Comparison of ENCODE assay signal across 1 fruit fly cellular context in genomic region chrX:10463056-10463710, dm6.
TF ChIP-seq lines count a peak whose summit lies in the region.

No protein-coding gene starts in this region.

TF ChIP-seq in whole organism, embryonic, 481 proteins besides CTCF, POLR2A, EP300 and RAD21 (continued from another document and continues in another):
- TF ChIP-seq sima (GFP tag; optimal IDR thresholded peaks at IDR 0.05; lab: Kevin White, UChicago) = no peak
- no peak for TF ChIP-seq GATAe (GFP tag; conservative IDR thresholded peaks at IDR 0.05; lab: Robert Waterston, UW)
- TF ChIP-seq CG9215 (GFP tag; IDR thresholded peaks at IDR 0.05; lab: Robert Waterston, UW) = no peak
- no peak for TF ChIP-seq CG17328 (GFP tag; IDR thresholded peaks at IDR 0.05; lab: Robert Waterston, UW)
- TF ChIP-seq CG14667 (GFP tag; IDR thresholded peaks at IDR 0.05; lab: Robert Waterston, UW) = no peak
- no peak for TF ChIP-seq fu2 (GFP tag; optimal IDR thresholded peaks at IDR 0.05; lab: Kevin White, UChicago)
- no peak for TF ChIP-seq hb (GFP tag; IDR thresholded peaks at IDR 0.05; lab: Robert Waterston, UW; ENCODE audit: partially characterized antibody)
- TF ChIP-seq lola (GFP tag; optimal IDR thresholded peaks at IDR 0.05; lab: Kevin White, UChicago) = no peak
- peak; percentile 28 for TF ChIP-seq YL-1 (GFP tag; optimal IDR thresholded peaks at IDR 0.05; lab: Kevin White, UChicago)
- no peak for TF ChIP-seq al (GFP tag; IDR thresholded peaks at IDR 0.05; lab: Robert Waterston, UW)
- TF ChIP-seq dan (GFP tag; IDR thresholded peaks at IDR 0.05; lab: Robert Waterston, UW) = no peak
- peak; percentile 50 for TF ChIP-seq phol (tag; optimal IDR thresholded peaks at IDR 0.05; lab: Kevin White, UChicago)
- peak in 1 of 2 experiments; percentile 59 for TF ChIP-seq Pdp1 (GFP tag; optimal IDR thresholded peaks at IDR 0.05; lab: Kevin White, UChicago)
- no peak for TF ChIP-seq NK7.1 (GFP tag; optimal IDR thresholded peaks at IDR 0.05; lab: Kevin White, UChicago)
- TF ChIP-seq BtbVII (GFP tag; optimal IDR thresholded peaks at IDR 0.05; lab: Kevin White, UChicago) = no peak
- no peak for TF ChIP-seq CG15269 (tag; optimal IDR thresholded peaks at IDR 0.05; lab: Kevin White, UChicago)
- TF ChIP-seq CG32532 (GFP tag; IDR thresholded peaks at IDR 0.05; lab: Robert Waterston, UW) = 0 out of 2 replicates have a peak, but pooled peaks have one; percentile 44
- no peak for TF ChIP-seq NFAT (GFP tag; IDR thresholded peaks at IDR 0.05; lab: Robert Waterston, UW)
- peak; percentile 55 for TF ChIP-seq CG12659 (GFP tag; optimal IDR thresholded peaks at IDR 0.05; lab: Kevin White, UChicago)
- TF ChIP-seq ERR (GFP tag; optimal IDR thresholded peaks at IDR 0.05; lab: Kevin White, UChicago) = no peak
- no peak for TF ChIP-seq unpg (GFP tag; optimal IDR thresholded peaks at IDR 0.05; lab: Kevin White, UChicago)
- no peak for TF ChIP-seq CG3163 (GFP tag; optimal IDR thresholded peaks at IDR 0.05; lab: Kevin White, UChicago)
- TF ChIP-seq danr (GFP tag; IDR thresholded peaks at IDR 0.05; lab: Robert Waterston, UW) = no peak
- no peak for TF ChIP-seq wor (GFP tag; IDR thresholded peaks at IDR 0.05; lab: Robert Waterston, UW)
- TF ChIP-seq wek (GFP tag; optimal IDR thresholded peaks at IDR 0.05; lab: Kevin White, UChicago) = no peak
- TF ChIP-seq Ada2b (GFP tag; IDR thresholded peaks at IDR 0.05; lab: Robert Waterston, UW) = no peak
- TF ChIP-seq Ssrp (tag; optimal IDR thresholded peaks at IDR 0.05; lab: Kevin White, UChicago) = no peak
- peak; percentile 11 for TF ChIP-seq CG13624 (GFP tag; optimal IDR thresholded peaks at IDR 0.05; lab: Kevin White, UChicago)
- no peak for TF ChIP-seq sd (tag; optimal IDR thresholded peaks at IDR 0.05; lab: Kevin White, UChicago)
- no peak for TF ChIP-seq CG12942 (GFP tag; optimal IDR thresholded peaks at IDR 0.05; lab: Kevin White, UChicago)
- TF ChIP-seq pros (GFP tag; optimal IDR thresholded peaks at IDR 0.05; lab: Kevin White, UChicago) = no peak
- peak; percentile 38 for TF ChIP-seq HmgZ (tag; optimal IDR thresholded peaks at IDR 0.05; lab: Kevin White, UChicago)
- TF ChIP-seq CG6654 (GFP tag; optimal IDR thresholded peaks at IDR 0.05; lab: Kevin White, UChicago) = no peak
- TF ChIP-seq en (GFP tag; optimal IDR thresholded peaks at IDR 0.05; lab: Kevin White, UChicago) = peak; percentile 52
- peak; percentile 41 for TF ChIP-seq ewg (GFP tag; optimal IDR thresholded peaks at IDR 0.05; lab: Kevin White, UChicago)
- TF ChIP-seq PHDP (tag; optimal IDR thresholded peaks at IDR 0.05; lab: Kevin White, UChicago) = no peak
- peak; percentile 23 for TF ChIP-seq CG10267 (tag; optimal IDR thresholded peaks at IDR 0.05; lab: Kevin White, UChicago)
- no peak for TF ChIP-seq crc (GFP tag; optimal IDR thresholded peaks at IDR 0.05; lab: Kevin White, UChicago)
- no peak for TF ChIP-seq CHES-1-like (GFP tag; optimal IDR thresholded peaks at IDR 0.05; lab: Kevin White, UChicago)
- TF ChIP-seq D19B (GFP tag; optimal IDR thresholded peaks at IDR 0.05; lab: Kevin White, UChicago) = no peak
- no peak for TF ChIP-seq tll (GFP tag; optimal IDR thresholded peaks at IDR 0.05; lab: Kevin White, UChicago)
- TF ChIP-seq NfI (GFP tag; optimal IDR thresholded peaks at IDR 0.05; lab: Kevin White, UChicago) = no peak
- no peak for TF ChIP-seq CG10979 (tag; optimal IDR thresholded peaks at IDR 0.05; lab: Kevin White, UChicago)
- no peak for TF ChIP-seq bsh (GFP tag; optimal IDR thresholded peaks at IDR 0.05; lab: Kevin White, UChicago)
- 0 out of 2 replicates have a peak, but pooled peaks have one; percentile 27 for TF ChIP-seq inv (GFP tag; IDR thresholded peaks at IDR 0.05; lab: Robert Waterston, UW; ENCODE audit: partially characterized antibody)
- no peak for TF ChIP-seq scrt (GFP tag; optimal IDR thresholded peaks at IDR 0.05; lab: Kevin White, UChicago)
- no peak for TF ChIP-seq zfh1 (GFP tag; IDR thresholded peaks at IDR 0.05; lab: Robert Waterston, UW)
- TF ChIP-seq cg (GFP tag; optimal IDR thresholded peaks at IDR 0.05; lab: Kevin White, UChicago) = no peak
- TF ChIP-seq unc-4 (GFP tag; IDR thresholded peaks at IDR 0.05; lab: Robert Waterston, UW; ENCODE audit: partially characterized antibody) = peak; percentile 39; the same call in 1 of the 2 replicates
- no peak for TF ChIP-seq Fer3 (tag; optimal IDR thresholded peaks at IDR 0.05; lab: Kevin White, UChicago)
- TF ChIP-seq CG42726 (GFP tag; IDR thresholded peaks at IDR 0.05; lab: Robert Waterston, UW; ENCODE audit: partially characterized antibody) = no peak
- no peak for TF ChIP-seq CG7786 (GFP tag; optimal IDR thresholded peaks at IDR 0.05; lab: Kevin White, UChicago)
- peak; percentile 53; the same call in 2 of the 3 replicates for TF ChIP-seq CG2889 (GFP tag; IDR thresholded peaks at IDR 0.05; lab: Robert Waterston, UW)
- no peak for TF ChIP-seq CG12219 (GFP tag; optimal IDR thresholded peaks at IDR 0.05; lab: Kevin White, UChicago)
- TF ChIP-seq usp (GFP tag; optimal IDR thresholded peaks at IDR 0.05; lab: Kevin White, UChicago) = no peak
- no peak for TF ChIP-seq exex (tag; optimal IDR thresholded peaks at IDR 0.05; lab: Kevin White, UChicago)
- no peak for TF ChIP-seq otp (GFP tag; IDR thresholded peaks at IDR 0.05; lab: Robert Waterston, UW)
- no peak for TF ChIP-seq Stat92E (GFP tag; optimal IDR thresholded peaks at IDR 0.05; lab: Kevin White, UChicago)
- no peak for TF ChIP-seq Meics (GFP tag; optimal IDR thresholded peaks at IDR 0.05; lab: Kevin White, UChicago)
- TF ChIP-seq CG12104 (GFP tag; optimal IDR thresholded peaks at IDR 0.05; lab: Kevin White, UChicago) = no peak
- no peak for TF ChIP-seq CG9876 (GFP tag; optimal IDR thresholded peaks at IDR 0.05; lab: Kevin White, UChicago)
- no peak for TF ChIP-seq H15 (GFP tag; IDR thresholded peaks at IDR 0.05; lab: Robert Waterston, UW)
- TF ChIP-seq Lim3 (GFP tag; IDR thresholded peaks at IDR 0.05; lab: Robert Waterston, UW) = no peak
- TF ChIP-seq CG33213 (GFP tag; optimal IDR thresholded peaks at IDR 0.05; lab: Kevin White, UChicago) = peak; percentile 15
- no peak for TF ChIP-seq CG31441 (GFP tag; IDR thresholded peaks at IDR 0.05; lab: Robert Waterston, UW)
- TF ChIP-seq Atf-2 (GFP tag; optimal IDR thresholded peaks at IDR 0.05; lab: Kevin White, UChicago) = no peak
- TF ChIP-seq CG10654 (GFP tag; optimal IDR thresholded peaks at IDR 0.05; lab: Kevin White, UChicago) = no peak
- TF ChIP-seq Lpt (GFP tag; optimal IDR thresholded peaks at IDR 0.05; lab: Kevin White, UChicago) = no peak
- TF ChIP-seq ems (GFP tag; optimal IDR thresholded peaks at IDR 0.05; lab: Kevin White, UChicago) = no peak
- TF ChIP-seq CG15479 (GFP tag; optimal IDR thresholded peaks at IDR 0.05; lab: Kevin White, UChicago) = peak; percentile 3
- TF ChIP-seq CG33557 (GFP tag; optimal IDR thresholded peaks at IDR 0.05; lab: Kevin White, UChicago) = no peak
- 0 out of 2 replicates have a peak, but pooled peaks have one; percentile 21 for TF ChIP-seq Rfx (GFP tag; IDR thresholded peaks at IDR 0.05; lab: Robert Waterston, UW)
- TF ChIP-seq Spps (tag; optimal IDR thresholded peaks at IDR 0.05; lab: Kevin White, UChicago) = no peak
- no peak for TF ChIP-seq zf30C (GFP tag; optimal IDR thresholded peaks at IDR 0.05; lab: Kevin White, UChicago)
- TF ChIP-seq CG1024 (GFP tag; IDR thresholded peaks at IDR 0.05; lab: Robert Waterston, UW) = no peak
- no peak for TF ChIP-seq Optix (GFP tag; IDR thresholded peaks at IDR 0.05; lab: Robert Waterston, UW)
- TF ChIP-seq bab2 (GFP tag; optimal IDR thresholded peaks at IDR 0.05; lab: Kevin White, UChicago) = no peak
- TF ChIP-seq oc (tag; optimal IDR thresholded peaks at IDR 0.05; lab: Kevin White, UChicago) = no peak
- TF ChIP-seq CG8765 (GFP tag; IDR thresholded peaks at IDR 0.05; lab: Robert Waterston, UW) = no peak
- no peak for TF ChIP-seq gsb-n (tag; optimal IDR thresholded peaks at IDR 0.05; lab: Kevin White, UChicago)
- TF ChIP-seq disco-r (GFP tag; optimal IDR thresholded peaks at IDR 0.05; lab: Kevin White, UChicago) = no peak
- TF ChIP-seq CG17359 (tag; optimal IDR thresholded peaks at IDR 0.05; lab: Kevin White, UChicago) = no peak
- TF ChIP-seq CG1603 (tag; optimal IDR thresholded peaks at IDR 0.05; lab: Kevin White, UChicago) = no peak
- peak; percentile 1 for TF ChIP-seq jumu (GFP tag; optimal IDR thresholded peaks at IDR 0.05; lab: Kevin White, UChicago)
- TF ChIP-seq sisA (GFP tag; IDR thresholded peaks at IDR 0.05; lab: Robert Waterston, UW) = no peak
- TF ChIP-seq Tbp (GFP tag; optimal IDR thresholded peaks at IDR 0.05; lab: Kevin White, UChicago) = no peak
- no peak for TF ChIP-seq CG31224 (GFP tag; IDR thresholded peaks at IDR 0.05; lab: Robert Waterston, UW)
- no peak for TF ChIP-seq CG30431 (GFP tag; optimal IDR thresholded peaks at IDR 0.05; lab: Kevin White, UChicago)
- TF ChIP-seq MBD-R2 (GFP tag; IDR thresholded peaks at IDR 0.05; lab: Robert Waterston, UW) = peak; percentile 49
- TF ChIP-seq CG1602 (GFP tag; optimal IDR thresholded peaks at IDR 0.05; lab: Kevin White, UChicago) = no peak
- no peak for TF ChIP-seq ftz-f1 (GFP tag; optimal IDR thresholded peaks at IDR 0.05; lab: Kevin White, UChicago)
- no peak for TF ChIP-seq vfl (GFP tag; optimal IDR thresholded peaks at IDR 0.05; lab: Kevin White, UChicago)
- TF ChIP-seq CG5953 (GFP tag; IDR thresholded peaks at IDR 0.05; lab: Robert Waterston, UW) = no peak
- no peak for TF ChIP-seq fd102C (GFP tag; optimal IDR thresholded peaks at IDR 0.05; lab: Kevin White, UChicago)
- no peak for TF ChIP-seq fru (optimal IDR thresholded peaks at IDR 0.05; lab: Kevin White, UChicago)
- TF ChIP-seq CG34376 (GFP tag; optimal IDR thresholded peaks at IDR 0.05; lab: Kevin White, UChicago) = no peak
- no peak for TF ChIP-seq dmrt11E (tag; optimal IDR thresholded peaks at IDR 0.05; lab: Kevin White, UChicago)
- no peak for TF ChIP-seq hth (optimal IDR thresholded peaks at IDR 0.05; lab: Kevin White, UChicago)
- no peak for TF ChIP-seq Gug (GFP tag; IDR thresholded peaks at IDR 0.05; lab: Robert Waterston, UW)
- TF ChIP-seq CG2129 (GFP tag; IDR thresholded peaks at IDR 0.05; lab: Robert Waterston, UW; ENCODE audit: partially characterized antibody) = no peak
- no peak for TF ChIP-seq Hey (tag; optimal IDR thresholded peaks at IDR 0.05; lab: Kevin White, UChicago)
- no peak for TF ChIP-seq CG13296 (GFP tag; optimal IDR thresholded peaks at IDR 0.05; lab: Kevin White, UChicago)
- TF ChIP-seq slp2 (GFP tag; optimal IDR thresholded peaks at IDR 0.05; lab: Kevin White, UChicago) = no peak
- TF ChIP-seq ham (GFP tag; IDR thresholded peaks at IDR 0.05; lab: Robert Waterston, UW) = no peak
- TF ChIP-seq CG18764 (GFP tag; optimal IDR thresholded peaks at IDR 0.05; lab: Kevin White, UChicago) = no peak
- no peak for TF ChIP-seq CG8944 (GFP tag; optimal IDR thresholded peaks at IDR 0.05; lab: Kevin White, UChicago)
- TF ChIP-seq Sox102F (GFP tag; optimal IDR thresholded peaks at IDR 0.05; lab: Kevin White, UChicago) = no peak
- TF ChIP-seq CG16813 (GFP tag; IDR thresholded peaks at IDR 0.05; lab: Robert Waterston, UW; ENCODE audit: partially characterized antibody) = peak; percentile 60; the same call in 2 of the 3 replicates
- TF ChIP-seq CG14014 (GFP tag; IDR thresholded peaks at IDR 0.05; lab: Robert Waterston, UW) = no peak
- TF ChIP-seq Bgb (GFP tag; IDR thresholded peaks at IDR 0.05; lab: Robert Waterston, UW; ENCODE audit: partially characterized antibody) = peak; percentile 68; the same call in 1 of the 2 replicates
- no peak for TF ChIP-seq CG7987 (GFP tag; optimal IDR thresholded peaks at IDR 0.05; lab: Kevin White, UChicago)
- TF ChIP-seq CG8290 (GFP tag; optimal IDR thresholded peaks at IDR 0.05; lab: Kevin White, UChicago) = peak; percentile 28
- peak in 1 of 2 experiments; percentile 28 for TF ChIP-seq CG8290 (tag; optimal IDR thresholded peaks at IDR 0.05; lab: Kevin White, UChicago)
- no peak for TF ChIP-seq Dek (tag; optimal IDR thresholded peaks at IDR 0.05; lab: Kevin White, UChicago)
- TF ChIP-seq schlank (tag; optimal IDR thresholded peaks at IDR 0.05; lab: Kevin White, UChicago) = no peak
- peak; percentile 33; the same call in 2 of the 3 replicates for TF ChIP-seq row (GFP tag; IDR thresholded peaks at IDR 0.05; lab: Robert Waterston, UW)
- TF ChIP-seq CG6272 (GFP tag; IDR thresholded peaks at IDR 0.05; lab: Robert Waterston, UW) = no peak
- TF ChIP-seq Sox100B (GFP tag; optimal IDR thresholded peaks at IDR 0.05; lab: Kevin White, UChicago) = no peak
- no peak for TF ChIP-seq CG14441 (GFP tag; IDR thresholded peaks at IDR 0.05; lab: Robert Waterston, UW)
- no peak for TF ChIP-seq CG8089 (GFP tag; optimal IDR thresholded peaks at IDR 0.05; lab: Kevin White, UChicago)
- TF ChIP-seq wdn (GFP tag; IDR thresholded peaks at IDR 0.05; lab: Robert Waterston, UW) = no peak
- TF ChIP-seq chif (GFP tag; optimal IDR thresholded peaks at IDR 0.05; lab: Kevin White, UChicago) = no peak
- no peak for TF ChIP-seq gem (tag; optimal IDR thresholded peaks at IDR 0.05; lab: Kevin White, UChicago)
- peak; percentile 7 for TF ChIP-seq CG4424 (GFP tag; optimal IDR thresholded peaks at IDR 0.05; lab: Kevin White, UChicago)
- no peak for TF ChIP-seq CG11398 (GFP tag; optimal IDR thresholded peaks at IDR 0.05; lab: Kevin White, UChicago)
- TF ChIP-seq Mad (GFP tag; optimal IDR thresholded peaks at IDR 0.05; lab: Kevin White, UChicago) = no peak
- 0 out of 2 replicates have a peak, but pooled peaks have one; percentile 29 for TF ChIP-seq Atf6 (GFP tag; IDR thresholded peaks at IDR 0.05; lab: Robert Waterston, UW)
- no peak for TF ChIP-seq CG6765 (GFP tag; optimal IDR thresholded peaks at IDR 0.05; lab: Kevin White, UChicago)
- TF ChIP-seq Blimp-1 (GFP tag; optimal IDR thresholded peaks at IDR 0.05; lab: Kevin White, UChicago) = no peak
- no peak for TF ChIP-seq jing (GFP tag; optimal IDR thresholded peaks at IDR 0.05; lab: Kevin White, UChicago)
- TF ChIP-seq HHEX (GFP tag; optimal IDR thresholded peaks at IDR 0.05; lab: Kevin White, UChicago) = no peak
- peak; percentile 55 for TF ChIP-seq Scr (GFP tag; IDR thresholded peaks at IDR 0.05; lab: Robert Waterston, UW; ENCODE audit: partially characterized antibody)
- no peak for TF ChIP-seq CG5180 (GFP tag; optimal IDR thresholded peaks at IDR 0.05; lab: Kevin White, UChicago)
- TF ChIP-seq CG43689 (GFP tag; IDR thresholded peaks at IDR 0.05; lab: Robert Waterston, UW) = no peak
- TF ChIP-seq E2f2 (GFP tag; IDR thresholded peaks at IDR 0.05; lab: Robert Waterston, UW) = peak; percentile 98
- TF ChIP-seq sc (optimal IDR thresholded peaks at IDR 0.05; lab: Kevin White, UChicago) = no peak
- TF ChIP-seq sc (GFP tag; optimal IDR thresholded peaks at IDR 0.05; lab: Kevin White, UChicago) = no peak
- TF ChIP-seq CG18619 (GFP tag; optimal IDR thresholded peaks at IDR 0.05; lab: Kevin White, UChicago) = no peak
